Fruit fly (Drosophila melanogaster) whole organism, pupa: ENCODE results near the gene CG6023.

Source experiments
- CG10348 ChIP-seq: fragments of 200-800 bp; sonication (Bioruptor generic); IDR thresholded peaks from 2 replicates; pipeline ENCODE4 v1.3.6; 2022; ENCODE audit warnings: missing biosample characterization, missing genetic modification characterization
- CG12605 ChIP-seq: fragments of 200-800 bp; sonication (Bioruptor generic); IDR thresholded peaks from 2 replicates; pipeline ENCODE4 v1.3.6; 2022; ENCODE audit warnings: missing biosample characterization, missing genetic modification characterization
- CG13204 ChIP-seq: fragments of 200-800 bp; sonication (Bioruptor generic); optimal IDR thresholded peaks from 2 replicates; lab custom pipeline; 2018; ENCODE audit warnings: missing biosample characterization, mild to moderate bottlenecking, missing genetic modification characterization, moderate library complexity
- CG14655 ChIP-seq: fragments of 200-800 bp; sonication (Bioruptor generic); optimal IDR thresholded peaks from 3 replicates; lab custom pipeline; 2017; ENCODE audit warnings: mild to moderate bottlenecking, missing biosample characterization, missing genetic modification reagents, missing genetic modification characterization
- CG15710 ChIP-seq: fragments of 200-800 bp; sonication (Bioruptor generic); optimal IDR thresholded peaks from 2 replicates; lab custom pipeline; 2018; ENCODE audit warnings: missing biosample characterization, mild to moderate bottlenecking, missing genetic modification characterization, moderate library complexity
- CG17806 ChIP-seq: fragments of 200-800 bp; sonication (Bioruptor generic); optimal IDR thresholded peaks from 2 replicates; lab custom pipeline; 2018; ENCODE audit warnings: missing biosample characterization, mild to moderate bottlenecking, missing genetic modification characterization, moderate library complexity
- CG32121 ChIP-seq: fragments of 200-800 bp; sonication (Bioruptor generic); IDR thresholded peaks from 2 replicates; pipeline ENCODE4 v1.3.6; 2022; ENCODE audit warnings: missing biosample characterization, missing genetic modification characterization
- CG34367 ChIP-seq: fragments of 200-800 bp; sonication (Bioruptor generic); optimal IDR thresholded peaks from 2 replicates; lab custom pipeline; 2018; ENCODE audit warnings: missing biosample characterization, mild to moderate bottlenecking, missing genetic modification characterization
- CG4496 ChIP-seq: fragments of 200-800 bp; sonication (Bioruptor generic); IDR thresholded peaks from 3 replicates; pipeline ENCODE4 v1.3.6; 2022; ENCODE audit warnings: missing biosample characterization, missing genetic modification characterization
- CG8159 ChIP-seq: fragments of 200-800 bp; sonication (Bioruptor generic); optimal IDR thresholded peaks from 3 replicates; lab custom pipeline; 2018; ENCODE audit warnings: missing biosample characterization, mild to moderate bottlenecking, missing genetic modification characterization, moderate library complexity
- CG8301 ChIP-seq: fragments of 200-800 bp; sonication (Bioruptor generic); optimal IDR thresholded peaks from 2 replicates; lab custom pipeline; 2018; ENCODE audit warnings: missing biosample characterization, mild to moderate bottlenecking, missing genetic modification characterization
- CG9948 ChIP-seq: fragments of 200-800 bp; sonication (Bioruptor generic); optimal IDR thresholded peaks from 2 replicates; lab custom pipeline; 2018; ENCODE audit warnings: missing biosample characterization, mild to moderate bottlenecking, missing genetic modification characterization, moderate library complexity
- D1 ChIP-seq: fragments of 200-800 bp; sonication (Bioruptor generic); optimal IDR thresholded peaks from 2 replicates; lab custom pipeline; 2018; ENCODE audit warnings: missing biosample characterization, mild to moderate bottlenecking, missing genetic modification characterization, moderate library complexity
- EcR ChIP-seq: fragments of 200-800 bp; sonication (Bioruptor generic); optimal IDR thresholded peaks from 3 replicates; lab custom pipeline; 2019; ENCODE audit warnings: missing biosample characterization, missing genetic modification characterization, mild to moderate bottlenecking, moderate library complexity, missing genetic modification reagents
- Ets98B ChIP-seq: fragments of 200-800 bp; sonication (Bioruptor generic); IDR thresholded peaks from 2 replicates; pipeline ENCODE4 v1.3.6; 2022; ENCODE audit warnings: missing biosample characterization, missing genetic modification characterization
- Pif1A ChIP-seq: fragments of 200-800 bp; sonication (Bioruptor generic); optimal IDR thresholded peaks from 3 replicates; lab custom pipeline; 2016; ENCODE audit warnings: missing biosample characterization, missing genetic modification characterization
- Pif1B ChIP-seq: fragments of 200-800 bp; sonication (Bioruptor generic); optimal IDR thresholded peaks from 3 replicates; lab custom pipeline; 2016; ENCODE audit warnings: missing biosample characterization, missing genetic modification characterization
- Snoo ChIP-seq: fragments of 200-800 bp; sonication (Bioruptor generic); optimal IDR thresholded peaks from 3 replicates; lab custom pipeline; 2017; ENCODE audit warnings: missing biosample characterization, mild to moderate bottlenecking, missing genetic modification characterization, inconsistent platforms
- fd96Ca ChIP-seq: fragments of 200-800 bp; sonication (Bioruptor generic); IDR thresholded peaks from 3 replicates; pipeline ENCODE4 v1.3.6; 2022; ENCODE audit warnings: missing biosample characterization, missing genetic modification characterization
- gl ChIP-seq: fragments of 200-800 bp; sonication (Bioruptor generic); optimal IDR thresholded peaks from 2 replicates; lab custom pipeline; 2018; ENCODE audit warnings: missing biosample characterization, mild to moderate bottlenecking, missing genetic modification characterization
- rn ChIP-seq: fragments of 200-800 bp; sonication (Bioruptor generic); IDR thresholded peaks from 2 replicates; pipeline ENCODE4 v1.3.6; 2022; ENCODE audit warnings: missing biosample characterization, missing genetic modification characterization

Gene CG6023

DNA sequence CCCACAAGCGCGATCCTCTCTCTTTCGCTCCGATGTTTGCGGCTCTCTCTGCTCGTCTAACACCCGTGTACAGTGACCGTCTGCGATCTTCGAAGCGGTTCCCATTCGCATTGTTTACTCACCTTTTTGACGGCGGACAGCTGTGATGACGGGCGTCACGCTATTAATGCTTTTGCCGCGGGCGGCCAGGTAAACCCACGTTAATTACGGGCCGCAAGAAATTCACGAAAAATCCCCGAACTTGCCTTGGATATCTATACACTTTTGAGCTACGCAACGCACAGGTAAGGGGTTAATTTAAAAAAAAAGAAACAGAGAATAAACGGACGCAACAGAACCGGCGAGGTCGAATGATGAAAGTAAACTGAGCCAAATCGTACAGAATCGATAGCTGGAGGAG, at the start of gene CG6023:
Gene CG6023, minus strand, starts transcription at position 369 of the 400 bp plus-strand sequence.
- no peak for TF ChIP-seq fd96Ca (GFP tag; lab: Robert Waterston, UW)
- TF ChIP-seq CG8159 (tag; lab: Kevin White, UChicago): no peak
- no peak for TF ChIP-seq D1
- TF ChIP-seq CG4496 (GFP tag; lab: Robert Waterston, UW): 0 out of 3 replicates have a peak, but pooled peaks have one; percentile 24
- TF ChIP-seq, all 21 proteins: peak for 1

DNA sequence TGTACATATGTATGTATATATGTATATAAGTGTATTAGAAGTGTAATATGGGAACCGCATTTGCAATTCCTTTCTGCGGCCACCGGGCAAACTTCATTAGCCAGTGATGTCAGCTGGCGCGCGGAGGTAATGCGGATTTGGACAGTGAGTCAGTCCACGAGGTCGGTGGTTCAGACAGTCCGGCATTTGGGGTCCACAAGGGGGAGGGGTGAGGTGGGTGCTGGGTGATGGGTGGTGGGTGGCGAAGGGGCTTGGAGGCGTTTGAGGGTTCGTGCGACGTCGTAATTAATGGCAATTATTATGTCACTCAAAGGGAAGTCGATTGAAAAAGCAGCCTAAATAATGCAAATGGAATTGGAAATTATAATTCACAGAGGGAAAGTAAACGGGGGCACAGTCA, 48.8 kb upstream of the CG6023 start:
- TF ChIP-seq CG12605 (GFP tag; lab: Robert Waterston, UW) (no peak), CG15710 (tag; lab: Kevin White, UChicago) (no peak), CG9948 (tag; lab: Kevin White, UChicago) (no peak), Ets98B (no peak), CG32121 (GFP tag; lab: Robert Waterston, UW) (no peak), Pif1A (GFP tag; lab: Kevin White, UChicago) (no peak), CG14655 (no peak), CG4496 (GFP tag; lab: Robert Waterston, UW) (no peak), CG10348 (GFP tag; lab: Robert Waterston, UW) (no peak), CG34367 (tag; lab: Kevin White, UChicago) (no peak), EcR (no peak), CG13204 (GFP tag; lab: Kevin White, UChicago) (no peak), CG8301 (tag; lab: Kevin White, UChicago) (no peak), Snoo (no peak), Pif1B (GFP tag; lab: Kevin White, UChicago) (no peak), rn (GFP tag; lab: Robert Waterston, UW) (no peak), fd96Ca (GFP tag; lab: Robert Waterston, UW) (no peak), D1 (no peak), CG8159 (tag; lab: Kevin White, UChicago) (no peak), CG17806 (tag; lab: Kevin White, UChicago) (no peak)

DNA sequence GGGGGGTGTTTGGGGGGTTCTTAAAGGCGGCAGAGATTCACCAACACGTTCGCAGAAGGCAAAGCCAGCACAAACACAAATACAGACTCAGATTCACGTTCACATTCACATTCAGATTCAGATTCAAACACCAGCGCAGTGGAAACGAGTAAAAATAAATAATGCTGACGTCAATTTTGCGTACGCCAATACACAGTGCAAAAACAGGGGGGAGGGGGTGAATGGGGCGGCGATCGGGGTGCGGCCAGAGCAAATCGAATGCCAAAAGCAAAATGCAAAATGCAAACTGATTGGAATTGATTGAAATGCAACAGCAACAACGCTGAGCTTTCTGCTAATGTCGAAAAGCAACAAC, 47.6 kb upstream of the CG6023 start:
- no peak for TF ChIP-seq CG15710 (tag; lab: Kevin White, UChicago)
- TF ChIP-seq fd96Ca (GFP tag; lab: Robert Waterston, UW): 0 out of 3 replicates have a peak, but pooled peaks have one; percentile 21
- peak; percentile 11 for TF ChIP-seq CG13204 (GFP tag; lab: Kevin White, UChicago)
- TF ChIP-seq CG32121 (GFP tag; lab: Robert Waterston, UW): peak; percentile 44; the same call in 1 of the 2 replicates
- TF ChIP-seq Ets98B: peak; percentile 63
- peak; percentile 42; the same call in 1 of the 3 replicates for TF ChIP-seq CG4496 (GFP tag; lab: Robert Waterston, UW)
- TF ChIP-seq CG12605 (GFP tag; lab: Robert Waterston, UW): peak; percentile 54; the same call in 1 of the 2 replicates
- no peak for TF ChIP-seq rn (GFP tag; lab: Robert Waterston, UW)
- TF ChIP-seq CG14655: peak; percentile 31

DNA sequence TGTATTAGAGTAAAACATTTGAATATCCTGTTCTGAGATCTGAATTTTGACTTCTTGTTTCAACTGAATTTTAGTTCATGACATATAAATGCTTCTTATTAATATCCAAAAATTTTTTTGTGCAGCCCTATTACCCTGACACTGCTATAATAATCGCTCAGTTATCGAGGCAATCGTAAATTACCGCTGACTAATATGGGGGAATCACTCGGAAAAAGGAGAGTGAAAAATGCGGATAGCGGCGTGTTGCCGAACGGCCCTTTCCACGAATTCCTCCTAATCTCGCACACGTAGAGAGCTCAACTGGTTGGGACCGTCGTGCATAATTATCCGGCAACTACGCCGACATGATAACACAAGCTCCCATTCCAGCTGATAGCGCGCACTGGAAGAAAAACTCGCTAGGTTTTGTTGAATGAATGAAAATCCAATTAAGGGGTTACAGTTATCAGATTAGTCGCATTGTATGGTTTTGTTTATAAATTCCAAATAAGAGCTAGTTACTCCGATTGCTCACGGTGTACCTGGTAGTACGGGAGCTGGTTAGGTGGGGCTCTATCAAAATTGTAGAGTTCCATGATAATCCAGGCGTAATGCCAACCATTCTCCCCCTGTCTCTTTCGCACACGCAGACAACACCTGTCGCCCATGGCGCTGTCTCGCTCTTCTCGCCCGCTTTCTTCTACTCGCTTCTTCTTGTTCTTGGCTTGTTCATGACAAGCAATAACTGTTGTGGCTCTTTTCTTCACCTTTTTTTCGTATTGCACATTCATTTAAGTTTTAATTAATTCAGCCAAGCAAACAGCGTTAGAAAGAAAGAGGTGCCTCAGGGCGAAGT, 47.0 kb upstream of the CG6023 start:
- TF ChIP-seq fd96Ca (GFP tag; lab: Robert Waterston, UW) (peak; percentile 87), CG34367 (tag; lab: Kevin White, UChicago) (peak; percentile 31), CG32121 (GFP tag; lab: Robert Waterston, UW) (peak; percentile 63), CG14655 (peak; percentile 59), CG9948 (tag; lab: Kevin White, UChicago) (no peak), CG13204 (GFP tag; lab: Kevin White, UChicago) (no peak), CG17806 (tag; lab: Kevin White, UChicago) (peak; percentile 18), Pif1B (GFP tag; lab: Kevin White, UChicago) (peak; percentile 40), CG10348 (GFP tag; lab: Robert Waterston, UW) (peak; percentile 44; the same call in 1 of the 2 replicates), CG4496 (GFP tag; lab: Robert Waterston, UW) (peak; percentile 89), CG12605 (GFP tag; lab: Robert Waterston, UW) (no peak; the same call in 1 of the 2 replicates), CG15710 (tag; lab: Kevin White, UChicago) (peak; percentile 54), Ets98B (peak; percentile 78), CG8159 (tag; lab: Kevin White, UChicago) (peak; percentile 37), EcR (no peak), rn (GFP tag; lab: Robert Waterston, UW) (no peak), Snoo (peak; percentile 17), Pif1A (GFP tag; lab: Kevin White, UChicago) (peak; percentile 42), gl (tag; lab: Kevin White, UChicago) (peak; percentile 15), CG8301 (tag; lab: Kevin White, UChicago) (peak; percentile 51)

DNA sequence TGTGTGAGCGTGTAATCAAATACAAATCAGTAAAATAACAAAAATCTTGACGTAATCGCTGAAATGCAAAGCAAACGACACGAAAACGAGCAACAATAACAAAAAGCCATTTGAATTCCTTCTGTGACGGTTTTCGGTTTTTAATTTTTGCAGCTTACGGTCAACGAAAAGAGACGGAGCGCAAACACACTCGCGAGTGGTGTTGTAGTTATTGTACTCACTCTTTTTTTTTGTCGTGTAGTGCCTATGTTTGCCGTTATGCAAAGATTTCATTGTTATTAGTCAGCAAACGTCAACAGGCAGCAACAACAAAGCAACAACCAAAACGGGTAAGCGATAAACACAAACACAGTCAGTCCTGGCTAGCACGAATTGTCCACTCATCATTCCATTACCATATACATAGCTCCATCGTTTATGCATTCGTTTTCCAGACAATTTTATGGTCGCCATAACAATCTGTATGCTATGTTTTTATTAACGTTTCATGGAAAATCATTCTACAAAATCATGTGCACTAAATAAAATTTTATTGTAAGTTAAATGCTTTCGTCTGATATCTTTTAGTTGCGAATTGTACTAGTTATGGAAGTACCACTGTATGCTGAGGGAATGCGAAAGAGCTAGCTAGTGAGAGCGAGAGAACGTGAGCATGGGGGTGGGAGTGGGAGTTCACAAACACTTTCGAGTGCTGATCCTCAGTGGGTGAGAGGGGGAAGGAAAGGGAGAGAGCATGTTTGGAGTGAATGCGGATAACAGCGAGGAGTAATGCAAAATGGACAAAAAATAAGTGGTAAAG, 46.1 kb upstream of the CG6023 start:
- TF ChIP-seq CG8159 (tag; lab: Kevin White, UChicago) (peak; percentile 63), CG15710 (tag; lab: Kevin White, UChicago) (peak; percentile 74), CG32121 (GFP tag; lab: Robert Waterston, UW) (peak; percentile 81), rn (GFP tag; lab: Robert Waterston, UW) (no peak), CG34367 (tag; lab: Kevin White, UChicago) (peak; percentile 62), CG4496 (GFP tag; lab: Robert Waterston, UW) (peak; percentile 68), CG8301 (tag; lab: Kevin White, UChicago) (peak; percentile 62), CG13204 (GFP tag; lab: Kevin White, UChicago) (no peak), fd96Ca (GFP tag; lab: Robert Waterston, UW) (no peak; the same call in 1 of the 3 replicates), Ets98B (peak; percentile 70), D1 (no peak), gl (tag; lab: Kevin White, UChicago) (peak; percentile 24), CG17806 (tag; lab: Kevin White, UChicago) (peak; percentile 37), EcR (no peak), Pif1A (GFP tag; lab: Kevin White, UChicago) (peak; percentile 67), Pif1B (GFP tag; lab: Kevin White, UChicago) (peak; percentile 72), CG12605 (GFP tag; lab: Robert Waterston, UW) (peak; percentile 59; the same call in 1 of the 2 replicates), CG10348 (GFP tag; lab: Robert Waterston, UW) (peak; percentile 42; the same call in 1 of the 2 replicates), CG14655 (peak; percentile 57), Snoo (peak; percentile 57), CG9948 (tag; lab: Kevin White, UChicago) (peak; percentile 28)
